Worm (Caenorhabditis elegans) whole organism, L4 larva: ENCODE results near the gene bre-3.

Source experiments
- F37D6.2 ChIP-seq: sonication (generic microtip); optimal IDR thresholded peaks from 2 replicates; lab custom pipeline; 2016; ENCODE audit warnings: mild to moderate bottlenecking, missing genetic modification characterization, missing compliant biosample characterization
- T26A8.4 ChIP-seq: fragments of 200-800 bp; sonication (Bioruptor generic); IDR thresholded peaks from 2 replicates; pipeline ENCODE4 v1.3.6; 2022; ENCODE audit warnings: missing genetic modification characterization, missing compliant biosample characterization
- Y75B8A.6 ChIP-seq: fragments of 200-800 bp; sonication (Bioruptor generic); IDR thresholded peaks from 2 replicates; pipeline ENCODE4 v1.3.6; 2022; ENCODE audit warnings: missing genetic modification reagents, missing genetic modification characterization, missing compliant biosample characterization
- aha-1 ChIP-seq: fragments of 150-350 bp; peaks from one replicate; lab custom pipeline; 2014; ENCODE audit warnings: missing biosample characterization, missing genetic modification characterization
- attf-4 ChIP-seq: sonication (generic microtip); optimal IDR thresholded peaks from 3 replicates; lab custom pipeline; 2017; ENCODE audit warnings: missing biosample characterization, missing genetic modification characterization
- ceh-82 ChIP-seq: sonication (generic microtip); optimal IDR thresholded peaks from 2 replicates; lab custom pipeline; 2017; ENCODE audit warnings: missing biosample characterization, missing genetic modification characterization
- cey-2 ChIP-seq: sonication (generic microtip); optimal IDR thresholded peaks from 3 replicates; lab custom pipeline; 2017; ENCODE audit warnings: missing genetic modification characterization, mild to moderate bottlenecking, missing compliant biosample characterization, antibody characterized with exemption, borderline replicate concordance; ENCODE audit not compliant: insufficient read depth
- ctbp-1 ChIP-seq: fragments of 200-800 bp; sonication (Bioruptor generic); IDR thresholded peaks from 2 replicates; pipeline ENCODE4 v1.3.6; 2022; ENCODE audit warnings: missing genetic modification reagents, missing genetic modification characterization, missing compliant biosample characterization
- daf-16 ChIP-seq, 3 experiments: sonication (generic microtip); optimal IDR thresholded peaks; 2 replicates each; lab custom pipeline; 2016 to 2017; ENCODE audit warnings: missing genetic modification characterization in 3 of 3, missing genetic modification reagents in 3 of 3, mild to moderate bottlenecking in 2 of 3, missing compliant biosample characterization in 2 of 3, missing biosample characterization in 1 of 3, moderate library complexity in 1 of 3
- daf-19 ChIP-seq: fragments of 200-800 bp; sonication (Bioruptor generic); conservative IDR thresholded peaks from 2 replicates; pipeline ENCODE4 v1.3.6; 2022; ENCODE audit warnings: missing genetic modification characterization, missing compliant biosample characterization
- dpl-1 ChIP-seq: fragments of 150-350 bp; optimal IDR thresholded peaks from 2 replicates; lab custom pipeline; 2014; ENCODE audit warnings: missing biosample characterization, missing genetic modification reagents, missing genetic modification characterization
- egl-43 ChIP-seq: fragments of 200-800 bp; sonication (Bioruptor generic); IDR thresholded peaks from 2 replicates; pipeline ENCODE4 v1.3.6; 2022; ENCODE audit warnings: missing genetic modification reagents, missing genetic modification characterization, missing compliant biosample characterization
- fkh-10 ChIP-seq: fragments of 150-350 bp; optimal IDR thresholded peaks from 2 replicates; lab custom pipeline; 2014; ENCODE audit warnings: missing biosample characterization, missing genetic modification reagents, missing genetic modification characterization
- hlh-11 ChIP-seq: fragments of 200-800 bp; sonication (Bioruptor generic); optimal IDR thresholded peaks from 2 replicates; lab custom pipeline; 2018; ENCODE audit warnings: mild to moderate bottlenecking, missing genetic modification characterization, missing compliant biosample characterization
- hlh-30 ChIP-seq: sonication (generic microtip); optimal IDR thresholded peaks from 2 replicates; lab custom pipeline; 2017; ENCODE audit warnings: antibody characterized with exemption, mild to moderate bottlenecking, missing genetic modification characterization, missing compliant biosample characterization; ENCODE audit not compliant: insufficient read depth
- hmg-1.1 ChIP-seq: fragments of 200-800 bp; sonication (Bioruptor generic); IDR thresholded peaks from 2 replicates; pipeline ENCODE4 v1.3.6; 2022; ENCODE audit warnings: missing genetic modification reagents, missing genetic modification characterization, missing compliant biosample characterization
- lim-7 ChIP-seq: fragments of 200-800 bp; sonication (Bioruptor generic); IDR thresholded peaks from 2 replicates; pipeline ENCODE4 v1.3.6; 2022; ENCODE audit warnings: missing genetic modification characterization, missing compliant biosample characterization
- lin-29 ChIP-seq: fragments of 200-800 bp; sonication (Bioruptor generic); IDR thresholded peaks from 2 replicates; pipeline ENCODE4 v1.3.6; 2022; ENCODE audit warnings: missing genetic modification reagents, missing genetic modification characterization, missing compliant biosample characterization
- lin-39 ChIP-seq: fragments of 150-350 bp; optimal IDR thresholded peaks from 2 replicates; lab custom pipeline; 2014; ENCODE audit warnings: missing biosample characterization, missing genetic modification reagents, missing genetic modification characterization
- lsy-2 ChIP-seq, 2 experiments: fragments of 150-350 bp in 1 of 2; sonication (generic microtip) in 1 of 2; optimal IDR thresholded peaks; 2 replicates each; lab custom pipeline; 2014 to 2017; ENCODE audit warnings: missing biosample characterization in 2 of 2, missing genetic modification characterization in 2 of 2
- madf-9 ChIP-seq: fragments of 200-800 bp; sonication (Bioruptor generic); conservative IDR thresholded peaks from 2 replicates; pipeline ENCODE4 v1.3.6; 2022; ENCODE audit warnings: missing genetic modification reagents, missing genetic modification characterization, missing compliant biosample characterization
- mdt-29 ChIP-seq: fragments of 200-800 bp; sonication (Bioruptor generic); IDR thresholded peaks from 2 replicates; pipeline ENCODE4 v1.3.6; 2022; ENCODE audit warnings: missing genetic modification reagents, missing genetic modification characterization, missing compliant biosample characterization
- mep-1 ChIP-seq: fragments of 150-350 bp; sonication (generic microtip); optimal IDR thresholded peaks from 3 replicates; lab custom pipeline; 2014; ENCODE audit warnings: missing biosample characterization, missing genetic modification characterization
- mes-2 ChIP-seq: sonication (generic microtip); optimal IDR thresholded peaks from 2 replicates; lab custom pipeline; 2016; ENCODE audit warnings: missing genotype, mild to moderate bottlenecking, missing genetic modification characterization, missing compliant biosample characterization; ENCODE audit not compliant: poor library complexity, severe bottlenecking
- mxl-2 ChIP-seq: fragments of 200-800 bp; sonication (Bioruptor generic); conservative IDR thresholded peaks from 2 replicates; pipeline ENCODE4 v1.3.6; 2022; ENCODE audit warnings: missing genetic modification reagents, missing genetic modification characterization, missing compliant biosample characterization
- mxl-3 ChIP-seq: fragments of 200-800 bp; sonication (Bioruptor generic); optimal IDR thresholded peaks from 2 replicates; lab custom pipeline; 2018; ENCODE audit warnings: mild to moderate bottlenecking, missing genetic modification characterization, missing compliant biosample characterization
- nhr-25 ChIP-seq: sonication (generic microtip); optimal IDR thresholded peaks from 2 replicates; lab custom pipeline; 2017; ENCODE audit warnings: missing genetic modification characterization, mild to moderate bottlenecking, missing compliant biosample characterization, antibody characterized with exemption, moderate library complexity, borderline replicate concordance; ENCODE audit not compliant: insufficient read depth
- nhr-48 ChIP-seq: sonication (generic microtip); optimal IDR thresholded peaks from 2 replicates; lab custom pipeline; 2016; ENCODE audit warnings: mild to moderate bottlenecking, missing genetic modification characterization, missing compliant biosample characterization
- php-3 ChIP-seq: fragments of 200-800 bp; sonication (Bioruptor generic); IDR thresholded peaks from 2 replicates; pipeline ENCODE4 v1.3.6; 2022; ENCODE audit warnings: missing genetic modification reagents, missing genetic modification characterization, missing compliant biosample characterization
- pqm-1 ChIP-seq: sonication (generic microtip); optimal IDR thresholded peaks from 2 replicates; lab custom pipeline; 2017; ENCODE audit warnings: missing biosample characterization, missing genetic modification characterization
- set-16 ChIP-seq: fragments of 200-800 bp; sonication (Bioruptor generic); IDR thresholded peaks from 2 replicates; pipeline ENCODE4 v1.3.6; 2022; ENCODE audit warnings: missing genetic modification reagents, missing genetic modification characterization, missing compliant biosample characterization
- snpc-1.2 ChIP-seq: fragments of 200-800 bp; sonication (Bioruptor generic); IDR thresholded peaks from 2 replicates; pipeline ENCODE4 v1.3.6; 2022; ENCODE audit warnings: missing genetic modification reagents, missing genetic modification characterization, missing compliant biosample characterization
- tag-97 ChIP-seq: fragments of 200-800 bp; sonication (Bioruptor generic); IDR thresholded peaks from 2 replicates; pipeline ENCODE4 v1.3.6; 2022; ENCODE audit warnings: missing genetic modification characterization, missing compliant biosample characterization
- vab-7 ChIP-seq: fragments of 200-800 bp; sonication (Bioruptor generic); IDR thresholded peaks from 2 replicates; pipeline ENCODE4 v1.3.6; 2022; ENCODE audit warnings: missing genetic modification reagents, missing genetic modification characterization, missing compliant biosample characterization
- zfp-2 ChIP-seq: sonication (generic microtip); optimal IDR thresholded peaks from 2 replicates; lab custom pipeline; 2016; ENCODE audit warnings: mild to moderate bottlenecking, missing genetic modification characterization, missing compliant biosample characterization
- zfp-3 ChIP-seq: fragments of 200-800 bp; sonication (Bioruptor generic); conservative IDR thresholded peaks from 2 replicates; pipeline ENCODE4 v1.3.6; 2022; ENCODE audit warnings: missing genetic modification reagents, missing genetic modification characterization, missing compliant biosample characterization
- zip-11 ChIP-seq: fragments of 200-800 bp; sonication (Bioruptor generic); IDR thresholded peaks from 2 replicates; pipeline ENCODE4 v1.3.6; 2022; ENCODE audit warnings: missing genetic modification characterization, missing compliant biosample characterization
- zip-2 ChIP-seq: fragments of 150-350 bp; optimal IDR thresholded peaks from 2 replicates; lab custom pipeline; 2014; ENCODE audit warnings: missing biosample characterization, missing genetic modification characterization

bre-3 gene

DNA sequence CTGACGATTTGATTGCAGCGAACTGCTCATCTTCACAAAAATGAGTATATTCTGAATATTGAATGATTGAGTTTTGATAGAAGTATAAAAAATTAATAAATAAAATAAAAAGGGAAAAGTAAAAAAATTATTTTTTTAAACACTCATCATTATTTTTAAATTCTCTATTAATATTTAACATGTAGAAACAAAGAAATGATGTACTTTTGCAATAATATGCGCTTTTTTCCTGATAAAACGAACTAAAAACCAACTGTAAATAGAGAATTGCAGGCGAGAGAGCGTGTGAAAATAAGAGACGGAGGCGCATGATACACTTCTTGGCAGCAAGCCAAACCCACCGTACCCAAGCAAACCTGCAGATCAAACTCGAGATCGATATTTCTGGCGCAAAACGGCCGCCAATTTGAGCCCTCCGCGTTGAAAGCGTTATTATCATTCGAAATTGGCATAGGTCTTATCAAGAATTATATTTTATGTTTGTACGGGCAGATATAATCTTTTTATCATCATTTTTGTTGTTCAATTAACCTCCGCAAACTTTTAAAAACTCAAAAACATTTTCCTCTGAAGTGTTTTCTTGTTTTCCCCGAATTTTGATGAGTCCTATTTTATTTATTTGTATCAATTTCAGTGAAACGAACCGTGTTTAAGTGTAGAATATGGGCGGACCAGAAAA lies 29.2 kb downstream of the bre-3 start, which contains the start of the genes rheb-1 and spk-1 (continued):
- no peak for TF ChIP-seq attf-4
- peak; percentile 80 for TF ChIP-seq ctbp-1 (GFP tag; lab: Robert Waterston, UW)
- TF ChIP-seq php-3, result peak; percentile 88
- peak; percentile 50 to 74 for TF ChIP-seq daf-16 (GFP tag; optimal IDR thresholded peaks at IDR 0.05; lab: Kevin White, UChicago)
- peak; percentile 94 for TF ChIP-seq daf-16 (tag; optimal IDR thresholded peaks at IDR 0.05; lab: Kevin White, UChicago)
- TF ChIP-seq aha-1 (tag; lab: Kevin White, UChicago), result peak; percentile 91

DNA sequence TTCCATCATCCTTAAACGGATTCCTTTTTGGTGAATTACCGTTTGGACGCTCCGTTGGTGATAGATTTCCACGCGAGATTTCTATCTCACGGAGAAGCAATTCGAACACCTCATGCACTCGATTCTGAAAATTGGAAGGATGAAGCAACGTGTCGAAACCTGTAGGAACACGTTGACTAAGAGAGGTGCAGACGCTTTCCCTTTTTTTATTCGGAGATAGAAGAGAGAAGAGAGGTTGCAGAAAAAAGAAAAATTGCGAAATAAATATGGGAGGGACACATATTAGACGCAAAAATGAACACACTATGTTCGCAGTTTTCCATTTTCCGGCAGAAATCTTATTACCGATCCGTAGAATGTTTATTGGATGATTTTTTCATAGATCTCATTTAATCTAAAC lies 30.5 kb downstream of the bre-3 start:
- TF ChIP-seq zfp-3 (GFP tag; lab: Robert Waterston, UW) (no peak), Y75B8A.6 (GFP tag; lab: Robert Waterston, UW) (no peak), zip-2 (no peak), snpc-1.2 (GFP tag; lab: Robert Waterston, UW) (no peak), daf-19 (no peak), hlh-11 (peak; percentile 22), ctbp-1 (GFP tag; lab: Robert Waterston, UW) (no peak), F37D6.2 (tag; lab: Kevin White, UChicago) (no peak), hmg-1.1 (GFP tag; lab: Robert Waterston, UW) (no peak), nhr-48 (tag; lab: Kevin White, UChicago) (peak; percentile 52), tag-97 (GFP tag; lab: Robert Waterston, UW) (no peak), mes-2 (peak; percentile 17), set-16 (GFP tag; lab: Robert Waterston, UW) (no peak), lin-29 (GFP tag; lab: Robert Waterston, UW) (no peak), lin-39 (tag; lab: Kevin White, UChicago) (no peak), nhr-25 (tag; lab: Kevin White, UChicago) (no peak), lim-7 (GFP tag; lab: Robert Waterston, UW) (no peak), mdt-29 (GFP tag; lab: Robert Waterston, UW) (no peak), egl-43 (GFP tag; lab: Robert Waterston, UW) (no peak), mxl-3 (GFP tag; lab: Kevin White, UChicago) (peak; percentile 93), zip-11 (GFP tag; lab: Robert Waterston, UW) (no peak), cey-2 (peak; percentile 4), zfp-2 (tag; lab: Kevin White, UChicago) (no peak), daf-16 (GFP tag; optimal IDR thresholded peaks at IDR 0.05; lab: Kevin White, UChicago) (no peak), daf-16 (tag; optimal IDR thresholded peaks at IDR 0.05; lab: Kevin White, UChicago) (no peak), lsy-2 (tag; optimal IDR thresholded peaks at IDR 0.05; lab: Kevin White, UChicago) (peak in 1 of 2 experiments; percentile 12), dpl-1 (GFP tag; lab: Kevin White, UChicago) (no peak), vab-7 (no peak), T26A8.4 (GFP tag; lab: Robert Waterston, UW) (no peak), mep-1 (tag; lab: Kevin White, UChicago) (no peak), ceh-82 (tag; lab: Kevin White, UChicago) (no peak), mxl-2 (no peak), hlh-30 (no peak), pqm-1 (no peak), fkh-10 (GFP tag; lab: Kevin White, UChicago) (no peak), madf-9 (no peak)
